Worm (Caenorhabditis elegans): ENCODE results near the gene pqn-8.

Gene pqn-8

ce11 chrIII:9950244-9950643 lies 47.5 kb downstream of the pqn-8 start, which contains the start of gene K03H1.13:
Gene K03H1.13 (minus strand): TSS chrIII:9950344.
- TF ChIP-seq eyg-1 (tag; optimal IDR thresholded peaks at IDR 0.05) (no peak), nhr-11 (tag; optimal IDR thresholded peaks at IDR 0.05) (no peak), ceh-48 (tag; optimal IDR thresholded peaks at IDR 0.05) (peak; percentile 49), unc-55 (GFP tag; optimal IDR thresholded peaks at IDR 0.05) (peak; percentile 52)

ce11 chrIII:9946806-9947419 lies 50.9 kb downstream of the pqn-8 start, which contains the start of gene K03H1.7:
Gene K03H1.7 (plus strand): TSS chrIII:9947405.
- TF ChIP-seq fax-1 (tag; optimal IDR thresholded peaks at IDR 0.05) (no peak), lin-11 (tag; optimal IDR thresholded peaks at IDR 0.05) (no peak), dve-1 (tag; optimal IDR thresholded peaks at IDR 0.05) (no peak), ceh-14 (tag; optimal IDR thresholded peaks at IDR 0.05) (no peak), sox-4 (tag; optimal IDR thresholded peaks at IDR 0.05) (no peak), pha-4 (tag; optimal IDR thresholded peaks at IDR 0.05) (no peak), gmeb-2 (tag; optimal IDR thresholded peaks at IDR 0.05) (no peak), unc-55 (GFP tag; optimal IDR thresholded peaks at IDR 0.05) (no peak), tbx-7 (tag; optimal IDR thresholded peaks at IDR 0.05) (no peak), odd-2 (tag; optimal IDR thresholded peaks at IDR 0.05) (no peak), npax-4 (tag; optimal IDR thresholded peaks at IDR 0.05) (no peak), hlh-15 (tag; optimal IDR thresholded peaks at IDR 0.05) (no peak), mec-3 (tag; optimal IDR thresholded peaks at IDR 0.05; ENCODE audit: borderline replicate concordance) (no peak), fkh-10 (GFP tag; optimal IDR thresholded peaks at IDR 0.05) (no peak), madf-2 (tag; optimal IDR thresholded peaks at IDR 0.05) (no peak), sox-2 (GFP tag; IDR thresholded peaks at IDR 0.05) (no peak), ttx-3 (tag; optimal IDR thresholded peaks at IDR 0.05) (no peak), pqm-1 (tag; optimal IDR thresholded peaks at IDR 0.05) (no peak), ceh-19 (GFP tag; optimal IDR thresholded peaks at IDR 0.05) (no peak)

All from whole organism, late embryonic.